Worm (Caenorhabditis elegans) whole organism, L3 larva: Measurements from ENCODE around the gene T20D4.15.

Experiments used
- aly-2 ChIP-seq: fragments of 150-350 bp; optimal IDR thresholded peaks from 2 replicates; lab custom pipeline; 2014; ENCODE audit warnings: missing biosample characterization, missing genetic modification characterization
- daf-12 ChIP-seq: fragments of 150-350 bp; optimal IDR thresholded peaks from 2 replicates; lab custom pipeline; 2014; ENCODE audit warnings: missing biosample characterization, missing genetic modification reagents, missing genetic modification characterization
- eor-1 ChIP-seq, 2 experiments: fragments of 150-350 bp; optimal IDR thresholded peaks; 2 replicates each; lab custom pipeline; 2014 to 2018; ENCODE audit warnings: missing biosample characterization in 2 of 2, missing genetic modification characterization in 2 of 2
- fkh-10 ChIP-seq: sonication (generic microtip); optimal IDR thresholded peaks from 2 replicates; lab custom pipeline; 2017; ENCODE audit warnings: missing biosample characterization, missing genetic modification reagents, missing genetic modification characterization
- fos-1 ChIP-seq: fragments of 150-350 bp; optimal IDR thresholded peaks from 2 replicates; lab custom pipeline; 2014; ENCODE audit warnings: missing biosample characterization, missing genetic modification characterization
- hmg-11 ChIP-seq: sonication (generic microtip); optimal IDR thresholded peaks from 2 replicates; lab custom pipeline; 2016; ENCODE audit warnings: missing genetic modification characterization, missing compliant biosample characterization
- jun-1 ChIP-seq: fragments of 150-350 bp; optimal IDR thresholded peaks from 2 replicates; lab custom pipeline; 2014; ENCODE audit warnings: missing biosample characterization, missing genetic modification reagents, missing genetic modification characterization
- nhr-12 ChIP-seq: fragments of 150-350 bp; optimal IDR thresholded peaks from 2 replicates; lab custom pipeline; 2014; ENCODE audit warnings: missing biosample characterization, missing genetic modification characterization
- nhr-28 ChIP-seq: fragments of 150-350 bp; optimal IDR thresholded peaks from 2 replicates; lab custom pipeline; 2014; ENCODE audit warnings: missing biosample characterization, missing genetic modification characterization
- nhr-67 ChIP-seq: fragments of 150-350 bp; optimal IDR thresholded peaks from 2 replicates; lab custom pipeline; 2014; ENCODE audit warnings: missing biosample characterization, missing genetic modification characterization
- nhr-77 ChIP-seq: fragments of 150-350 bp; optimal IDR thresholded peaks from 2 replicates; lab custom pipeline; 2014; ENCODE audit warnings: missing biosample characterization, missing genetic modification characterization
- pha-4 ChIP-seq: fragments of 150-350 bp; optimal IDR thresholded peaks from 2 replicates; lab custom pipeline; 2014; ENCODE audit warnings: missing biosample characterization, missing genetic modification reagents, missing genetic modification characterization
- sea-2 ChIP-seq: fragments of 150-350 bp; sonication (generic microtip); optimal IDR thresholded peaks from 4 replicates; lab custom pipeline; 2014; ENCODE audit warnings: missing biosample characterization, missing genetic modification reagents, missing genetic modification characterization
- skn-1 ChIP-seq: fragments of 150-350 bp; optimal IDR thresholded peaks from 2 replicates; lab custom pipeline; 2014; ENCODE audit warnings: missing biosample characterization, missing genetic modification characterization
- tbx-2 ChIP-seq: sonication (generic microtip); optimal IDR thresholded peaks from 2 replicates; lab custom pipeline; 2016; ENCODE audit warnings: mild to moderate bottlenecking, missing genetic modification characterization, missing compliant biosample characterization
- unc-39 ChIP-seq: sonication (generic microtip); optimal IDR thresholded peaks from 4 replicates; lab custom pipeline; 2017; ENCODE audit warnings: missing biosample characterization, missing genetic modification characterization
- unc-62 ChIP-seq: fragments of 150-350 bp; sonication (generic microtip); optimal IDR thresholded peaks from 4 replicates; lab custom pipeline; 2014; ENCODE audit warnings: missing biosample characterization, missing genetic modification reagents, missing genetic modification characterization
- zag-1 ChIP-seq: fragments of 150-350 bp; optimal IDR thresholded peaks from 2 replicates; lab custom pipeline; 2014; ENCODE audit warnings: missing biosample characterization, missing genetic modification characterization
- ztf-11 ChIP-seq: fragments of 150-350 bp; optimal IDR thresholded peaks from 2 replicates; lab custom pipeline; 2014; ENCODE audit warnings: missing biosample characterization, missing genetic modification characterization

T20D4.15 gene

DNA sequence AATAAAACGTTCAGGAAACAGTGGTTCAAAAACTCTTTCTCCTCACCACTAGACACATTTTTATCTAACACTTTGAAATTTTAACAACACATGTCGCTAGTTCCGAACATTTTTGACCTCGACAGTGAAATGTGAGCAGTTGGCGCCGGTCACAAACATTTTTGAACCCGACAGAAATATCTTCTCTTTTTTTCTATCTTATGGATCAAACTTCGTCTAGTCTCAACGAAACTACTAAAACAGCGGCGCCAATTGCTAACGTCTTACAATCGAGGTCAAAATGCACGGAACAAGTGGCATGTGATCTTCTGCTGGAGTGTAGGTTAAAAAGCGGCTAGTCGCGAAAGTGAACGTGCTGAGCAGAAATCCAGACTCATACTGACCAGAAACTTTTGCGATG, 50.5 kb downstream of the T20D4.15 start:
- no peak for TF ChIP-seq unc-39
- TF ChIP-seq eor-1 (tag; optimal IDR thresholded peaks at IDR 0.05; lab: Kevin White, UChicago): no peak
- no peak for TF ChIP-seq fkh-10 (GFP tag; lab: Kevin White, UChicago)
- no peak for TF ChIP-seq nhr-67 (tag; lab: Kevin White, UChicago)
- no peak for TF ChIP-seq skn-1
- no peak for TF ChIP-seq tbx-2 (tag; lab: Kevin White, UChicago)
- TF ChIP-seq fos-1 (tag; lab: Kevin White, UChicago): no peak
- no peak for TF ChIP-seq nhr-77 (tag; lab: Kevin White, UChicago)
- TF ChIP-seq unc-62 (GFP tag; lab: Kevin White, UChicago): no peak
- TF ChIP-seq zag-1 (tag; lab: Kevin White, UChicago): no peak
- no peak for TF ChIP-seq hmg-11 (tag; lab: Kevin White, UChicago)
- TF ChIP-seq sea-2 (GFP tag; lab: Kevin White, UChicago): no peak
- TF ChIP-seq nhr-12 (tag; lab: Kevin White, UChicago): no peak
- TF ChIP-seq aly-2: no peak
- TF ChIP-seq nhr-28: no peak
- no peak for TF ChIP-seq pha-4
- TF ChIP-seq ztf-11 (tag; lab: Kevin White, UChicago): no peak
- no peak for TF ChIP-seq daf-12
- TF ChIP-seq jun-1: no peak
